ENCODE assay signal across 1 fruit fly cellular context in genomic region chr3L:14321858-14322257, dm6.
TF ChIP-seq lines count a peak whose summit lies in the region.

No protein-coding gene starts in this region.

TF ChIP-seq in whole organism, embryonic, 481 proteins besides CTCF, POLR2A, EP300 and RAD21 (continued from another document):
- TF ChIP-seq cad (GFP tag; optimal IDR thresholded peaks at IDR 0.05; lab: Kevin White, UChicago), result no peak
- TF ChIP-seq eve (GFP tag; optimal IDR thresholded peaks at IDR 0.05; lab: Kevin White, UChicago), result no peak
- no peak for TF ChIP-seq slou (GFP tag; optimal IDR thresholded peaks at IDR 0.05; lab: Kevin White, UChicago)
- TF ChIP-seq ttk (GFP tag; IDR thresholded peaks at IDR 0.05; lab: Robert Waterston, UW), result no peak
- TF ChIP-seq gsb (GFP tag; IDR thresholded peaks at IDR 0.05; lab: Robert Waterston, UW), result no peak
- TF ChIP-seq kay (GFP tag; optimal IDR thresholded peaks at IDR 0.05; lab: Kevin White, UChicago), result no peak
- no peak for TF ChIP-seq Sry-β (GFP tag; optimal IDR thresholded peaks at IDR 0.05; lab: Kevin White, UChicago)
- TF ChIP-seq Fer1 (GFP tag; optimal IDR thresholded peaks at IDR 0.05; lab: Kevin White, UChicago), result no peak
- TF ChIP-seq CG5180 (GFP tag; optimal IDR thresholded peaks at IDR 0.05; lab: Kevin White, UChicago), result no peak
- no peak for TF ChIP-seq CG12744 (GFP tag; optimal IDR thresholded peaks at IDR 0.05; lab: Kevin White, UChicago)
- peak; percentile 68 for TF ChIP-seq CG4360 (GFP tag; IDR thresholded peaks at IDR 0.05; lab: Robert Waterston, UW)
- no peak for TF ChIP-seq CG6854 (GFP tag; optimal IDR thresholded peaks at IDR 0.05; lab: Kevin White, UChicago)
- no peak for TF ChIP-seq seq (GFP tag; IDR thresholded peaks at IDR 0.05; lab: Robert Waterston, UW)
- no peak for TF ChIP-seq gt (GFP tag; IDR thresholded peaks at IDR 0.05; lab: Robert Waterston, UW)
- no peak for TF ChIP-seq crc (GFP tag; optimal IDR thresholded peaks at IDR 0.05; lab: Kevin White, UChicago)
- no peak for TF ChIP-seq h (optimal IDR thresholded peaks at IDR 0.05; lab: Kevin White, UChicago)
- no peak for TF ChIP-seq CG12236 (GFP tag; optimal IDR thresholded peaks at IDR 0.05; lab: Kevin White, UChicago)
- TF ChIP-seq gem (tag; optimal IDR thresholded peaks at IDR 0.05; lab: Kevin White, UChicago), result no peak
- peak; percentile 3 for TF ChIP-seq sd (tag; optimal IDR thresholded peaks at IDR 0.05; lab: Kevin White, UChicago)
- no peak for TF ChIP-seq Dfd (GFP tag; optimal IDR thresholded peaks at IDR 0.05; lab: Kevin White, UChicago)
- TF ChIP-seq bab2 (GFP tag; optimal IDR thresholded peaks at IDR 0.05; lab: Kevin White, UChicago), result no peak
- TF ChIP-seq Taf1 (GFP tag; IDR thresholded peaks at IDR 0.05; lab: Robert Waterston, UW), result no peak
- no peak for TF ChIP-seq Myb (GFP tag; optimal IDR thresholded peaks at IDR 0.05; lab: Kevin White, UChicago)
- TF ChIP-seq sc (optimal IDR thresholded peaks at IDR 0.05; lab: Kevin White, UChicago), result no peak
- no peak for TF ChIP-seq sc (GFP tag; optimal IDR thresholded peaks at IDR 0.05; lab: Kevin White, UChicago)
- no peak for TF ChIP-seq crol (GFP tag; IDR thresholded peaks at IDR 0.05; lab: Robert Waterston, UW)
- TF ChIP-seq HmgZ (tag; optimal IDR thresholded peaks at IDR 0.05; lab: Kevin White, UChicago), result no peak
- TF ChIP-seq CG4282 (GFP tag; optimal IDR thresholded peaks at IDR 0.05; lab: Kevin White, UChicago), result no peak
- TF ChIP-seq CG10209 (GFP tag; optimal IDR thresholded peaks at IDR 0.05; lab: Kevin White, UChicago), result no peak
- no peak for TF ChIP-seq CG12942 (GFP tag; optimal IDR thresholded peaks at IDR 0.05; lab: Kevin White, UChicago)
- no peak for TF ChIP-seq E2f1 (GFP tag; IDR thresholded peaks at IDR 0.05; lab: Robert Waterston, UW)
- TF ChIP-seq Poxn (GFP tag; IDR thresholded peaks at IDR 0.05; lab: Robert Waterston, UW), result no peak
- TF ChIP-seq CkIIα-i1 (GFP tag; IDR thresholded peaks at IDR 0.05; lab: Robert Waterston, UW), result no peak
- TF ChIP-seq Meics (GFP tag; optimal IDR thresholded peaks at IDR 0.05; lab: Kevin White, UChicago), result no peak
- no peak for TF ChIP-seq CoRest (tag; optimal IDR thresholded peaks at IDR 0.05; lab: Kevin White, UChicago)
- TF ChIP-seq chinmo (GFP tag; IDR thresholded peaks at IDR 0.05; lab: Robert Waterston, UW; ENCODE audit: partially characterized antibody), result 0 out of 4 replicates have a peak, but pooled peaks have one; percentile 65
- 0 out of 2 replicates have a peak, but pooled peaks have one; percentile 9 for TF ChIP-seq Awh (GFP tag; IDR thresholded peaks at IDR 0.05; lab: Robert Waterston, UW)
- TF ChIP-seq CG15269 (tag; optimal IDR thresholded peaks at IDR 0.05; lab: Kevin White, UChicago), result peak; percentile 20
- TF ChIP-seq gsb-n (tag; optimal IDR thresholded peaks at IDR 0.05; lab: Kevin White, UChicago), result no peak
- TF ChIP-seq Side (GFP tag; optimal IDR thresholded peaks at IDR 0.05; lab: Kevin White, UChicago), result no peak
- no peak for TF ChIP-seq CG1792 (GFP tag; optimal IDR thresholded peaks at IDR 0.05; lab: Kevin White, UChicago)
- no peak for TF ChIP-seq klu (GFP tag; IDR thresholded peaks at IDR 0.05; lab: Robert Waterston, UW)
- TF ChIP-seq CG14710 (tag; optimal IDR thresholded peaks at IDR 0.05; lab: Kevin White, UChicago), result no peak
- TF ChIP-seq CG7928 (GFP tag; optimal IDR thresholded peaks at IDR 0.05; lab: Kevin White, UChicago), result no peak
- no peak for TF ChIP-seq Mad (GFP tag; optimal IDR thresholded peaks at IDR 0.05; lab: Kevin White, UChicago)
- TF ChIP-seq CG12391 (tag; optimal IDR thresholded peaks at IDR 0.05; lab: Kevin White, UChicago), result no peak
- TF ChIP-seq zfh1 (GFP tag; IDR thresholded peaks at IDR 0.05; lab: Robert Waterston, UW), result no peak
- peak; percentile 75; the same call in 2 of the 3 replicates for TF ChIP-seq CG6175 (GFP tag; IDR thresholded peaks at IDR 0.05; lab: Robert Waterston, UW)
